Fruit fly (Drosophila melanogaster): Measurements from ENCODE around the gene Mink.

- TF ChIP-seq usp (GFP tag; optimal IDR thresholded peaks at IDR 0.05) = no peak
- TF ChIP-seq Dll (optimal IDR thresholded peaks at IDR 0.05) = no peak
- no peak for TF ChIP-seq CG8478 (optimal IDR thresholded peaks at IDR 0.05)
- TF ChIP-seq pan (optimal IDR thresholded peaks at IDR 0.05) = no peak
- TF ChIP-seq psq (optimal IDR thresholded peaks at IDR 0.05) = no peak
- no peak for TF ChIP-seq EcR (GFP tag; optimal IDR thresholded peaks at IDR 0.05)
Measured at dm6 chr3R:24886470-24886869, 35.8 kb upstream of the Mink start.

Data from whole organism.